Fruit fly (Drosophila melanogaster): ENCODE results near the gene CG10019.

The CG10019 gene

dm6 chr2L:3730182-3730975, at the start of gene CG10019:
Gene CG10019, plus strand, starts transcription at chr2L:3730466.
- TF ChIP-seq Eip75B (GFP tag; optimal IDR thresholded peaks at IDR 0.05) (no peak), Met (GFP tag; optimal IDR thresholded peaks at IDR 0.05) (no peak), topi (GFP tag; optimal IDR thresholded peaks at IDR 0.05) (no peak), CG9139 (GFP tag; optimal IDR thresholded peaks at IDR 0.05) (no peak), CG16779 (tag; optimal IDR thresholded peaks at IDR 0.05) (peak; percentile 25), CG15336 (GFP tag; IDR thresholded peaks at IDR 0.05) (peak; percentile 31; the same call in 1 of the 2 replicates), CG6276 (GFP tag; optimal IDR thresholded peaks at IDR 0.05) (peak; percentile 44), CG8119 (GFP tag; IDR thresholded peaks at IDR 0.05) (0 out of 3 replicates have a peak, but pooled peaks have one; percentile 27), eg (GFP tag; IDR thresholded peaks at IDR 0.05) (peak; percentile 56; the same call in 1 of the 3 replicates)

DNA sequence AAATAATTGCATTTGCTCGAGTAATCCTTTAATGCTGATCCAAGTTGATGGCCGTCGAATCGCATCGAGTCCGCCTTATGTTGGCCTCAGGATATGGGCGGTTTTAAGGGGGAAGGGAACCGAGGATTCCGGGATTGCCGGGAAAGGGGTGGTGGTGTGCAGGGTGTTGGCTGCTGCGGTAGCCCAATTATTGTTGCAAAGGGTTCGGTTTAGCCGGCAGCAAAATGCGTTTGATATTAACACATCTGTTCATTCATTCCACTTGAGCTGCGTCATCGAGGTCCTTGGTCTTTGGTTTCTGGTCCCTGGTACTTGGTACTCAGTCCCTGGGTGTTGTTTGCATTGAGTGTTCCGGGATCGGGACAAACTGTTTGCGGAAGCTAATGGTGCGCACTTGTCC, 48.9 kb upstream of the CG10019 start:
- TF ChIP-seq CG34406 (GFP tag; optimal IDR thresholded peaks at IDR 0.05), result no peak
- no peak for TF ChIP-seq Sox14 (GFP tag; optimal IDR thresholded peaks at IDR 0.05)
- no peak for TF ChIP-seq CG11762 (GFP tag; optimal IDR thresholded peaks at IDR 0.05; ENCODE audit: insufficient read depth)
- TF ChIP-seq lz (GFP tag; optimal IDR thresholded peaks at IDR 0.05), result no peak
- no peak for TF ChIP-seq vri (GFP tag; optimal IDR thresholded peaks at IDR 0.05)
- TF ChIP-seq CG3032 (tag; optimal IDR thresholded peaks at IDR 0.05), result no peak
- no peak for TF ChIP-seq Smox (GFP tag; optimal IDR thresholded peaks at IDR 0.05)
- TF ChIP-seq CG6276 (GFP tag; optimal IDR thresholded peaks at IDR 0.05), result no peak
- TF ChIP-seq pdm3 (GFP tag; optimal IDR thresholded peaks at IDR 0.05), result no peak
- TF ChIP-seq CG16779 (tag; optimal IDR thresholded peaks at IDR 0.05), result no peak
- TF ChIP-seq Sox102F (GFP tag; optimal IDR thresholded peaks at IDR 0.05), result no peak
- TF ChIP-seq topi (GFP tag; optimal IDR thresholded peaks at IDR 0.05), result no peak
- no peak for TF ChIP-seq net (GFP tag; optimal IDR thresholded peaks at IDR 0.05)
- no peak for TF ChIP-seq Ets96B (tag; optimal IDR thresholded peaks at IDR 0.05)

DNA sequence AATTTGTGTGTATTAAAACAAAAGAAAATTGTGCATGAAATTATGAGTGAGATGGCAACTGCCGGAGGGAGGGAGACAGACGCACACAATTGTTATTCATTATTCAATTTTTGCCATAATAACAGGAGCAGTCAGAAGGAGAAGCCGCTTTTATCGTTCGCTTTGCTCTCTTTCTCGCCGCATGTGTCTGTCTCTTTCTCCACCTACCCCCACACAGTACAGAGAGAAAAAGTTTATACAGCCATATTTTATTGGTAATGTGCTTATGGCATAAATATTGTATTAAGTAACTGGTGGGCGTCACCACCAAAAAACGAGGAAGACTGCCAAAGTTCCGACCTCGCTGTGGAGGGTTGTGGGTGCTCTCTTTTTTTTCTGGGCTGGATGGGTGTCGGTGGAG, 47.8 kb upstream of the CG10019 start:
- TF ChIP-seq Hr39 (GFP tag; optimal IDR thresholded peaks at IDR 0.05) (no peak), CG34406 (GFP tag; optimal IDR thresholded peaks at IDR 0.05) (no peak), eg (GFP tag; IDR thresholded peaks at IDR 0.05) (no peak), OdsH (GFP tag; optimal IDR thresholded peaks at IDR 0.05) (no peak), spab (GFP tag; optimal IDR thresholded peaks at IDR 0.05) (no peak), acj6 (GFP tag; optimal IDR thresholded peaks at IDR 0.05) (no peak), esn (GFP tag; optimal IDR thresholded peaks at IDR 0.05) (no peak)

dm6 chr2L:3685139-3685851, 45.0 kb upstream of the CG10019 start:
- TF ChIP-seq lz (GFP tag; optimal IDR thresholded peaks at IDR 0.05), result no peak
- TF ChIP-seq svp (GFP tag), result peak; percentile 34
- no peak for TF ChIP-seq CG6808 (GFP tag; optimal IDR thresholded peaks at IDR 0.05)
- no peak for TF ChIP-seq CG10669 (GFP tag; optimal IDR thresholded peaks at IDR 0.05)
- no peak for TF ChIP-seq topi (GFP tag; optimal IDR thresholded peaks at IDR 0.05)

DNA sequence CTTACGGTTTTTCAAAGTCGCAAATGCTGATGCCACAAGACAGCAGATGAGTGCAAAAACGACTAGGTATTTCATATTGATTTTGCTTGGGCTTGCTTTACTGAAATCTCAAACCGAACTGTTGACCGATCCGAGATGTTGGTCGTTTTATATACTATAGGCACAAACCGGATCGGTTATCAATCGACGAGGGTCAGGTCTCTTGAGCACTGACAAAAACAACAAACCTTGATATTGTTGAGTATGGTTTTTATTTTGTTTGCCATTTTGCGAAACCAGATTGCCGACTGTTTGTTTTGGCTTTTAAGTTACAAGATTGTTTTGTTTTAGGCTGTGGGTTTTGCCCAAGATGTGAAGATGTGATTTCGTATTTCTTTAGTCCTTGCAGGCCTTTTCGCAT, 37.8 kb upstream of the CG10019 start, which contains the start of gene CG16704:
Gene CG16704 (minus strand): TSS at position 122 of the 400 bp plus-strand sequence.
- peak; percentile 2 for TF ChIP-seq CG1621 (tag; optimal IDR thresholded peaks at IDR 0.05)
- peak in 1 of 2 experiments; percentile 2 for TF ChIP-seq ss (GFP tag; optimal IDR thresholded peaks at IDR 0.05)
- TF ChIP-seq Eip75B (GFP tag; optimal IDR thresholded peaks at IDR 0.05), result no peak
- TF ChIP-seq svp (GFP tag), result peak; percentile 96
